Worm (Caenorhabditis elegans) whole organism, early embryonic: ENCODE data around the gene eif-3.D.

Experiments used
- B0310.2 ChIP-seq: sonication (generic microtip); optimal IDR thresholded peaks from 2 replicates; lab custom pipeline; 2016; ENCODE audit warnings: mild to moderate bottlenecking, missing genetic modification characterization, missing compliant biosample characterization
- F13C5.2 ChIP-seq: sonication (generic microtip); optimal IDR thresholded peaks from 2 replicates; lab custom pipeline; 2017; ENCODE audit warnings: mild to moderate bottlenecking, missing genetic modification characterization, inconsistent platforms, missing compliant biosample characterization
- aly-1 ChIP-seq: sonication (generic microtip); optimal IDR thresholded peaks from 2 replicates; lab custom pipeline; 2016; ENCODE audit warnings: missing genetic modification characterization, missing compliant biosample characterization
- ama-1 ChIP-seq: fragments of 150-350 bp; optimal IDR thresholded peaks from 2 replicates; lab custom pipeline; 2014
- ceh-13 ChIP-seq: fragments of 200-800 bp; sonication (Bioruptor generic); optimal IDR thresholded peaks from 2 replicates; lab custom pipeline; 2018; ENCODE audit warnings: mild to moderate bottlenecking, missing genetic modification characterization, missing compliant biosample characterization
- ceh-36 ChIP-seq: sonication (generic microtip); optimal IDR thresholded peaks from 2 replicates; lab custom pipeline; 2016; ENCODE audit warnings: missing genetic modification characterization, inconsistent platforms, missing compliant biosample characterization
- ets-7 ChIP-seq: sonication (generic microtip); optimal IDR thresholded peaks from 2 replicates; lab custom pipeline; 2016; ENCODE audit warnings: missing genotype, missing genetic modification characterization, missing compliant biosample characterization
- flt-1 ChIP-seq: fragments of 200-800 bp; sonication (Bioruptor generic); IDR thresholded peaks from 2 replicates; pipeline ENCODE4 v1.3.6; 2022; ENCODE audit warnings: missing genetic modification characterization, missing compliant biosample characterization
- hmbx-1 ChIP-seq: sonication (generic microtip); optimal IDR thresholded peaks from 2 replicates; lab custom pipeline; 2016; ENCODE audit warnings: mild to moderate bottlenecking, missing genetic modification characterization, missing compliant biosample characterization
- hmg-4 ChIP-seq: fragments of 200-800 bp; sonication (Bioruptor generic); optimal IDR thresholded peaks from 2 replicates; lab custom pipeline; 2018; ENCODE audit warnings: mild to moderate bottlenecking, missing genetic modification characterization, missing compliant biosample characterization
- hnd-1 ChIP-seq: sonication (generic microtip); optimal IDR thresholded peaks from 2 replicates; lab custom pipeline; 2016; ENCODE audit warnings: missing genetic modification characterization, missing compliant biosample characterization
- pes-1 ChIP-seq: fragments of 200-800 bp; sonication (Bioruptor generic); IDR thresholded peaks from 2 replicates; pipeline ENCODE4 v1.3.6; 2022; ENCODE audit warnings: missing genetic modification reagents, missing genetic modification characterization, missing compliant biosample characterization
- scrt-1 ChIP-seq: fragments of 200-800 bp; sonication (Bioruptor generic); IDR thresholded peaks from 2 replicates; pipeline ENCODE4 v1.3.6; 2022; ENCODE audit warnings: missing genetic modification characterization, missing compliant biosample characterization
- sea-1 ChIP-seq: fragments of 200-800 bp; sonication (Bioruptor generic); conservative IDR thresholded peaks from 2 replicates; pipeline ENCODE4 v1.3.6; 2022; ENCODE audit warnings: missing genetic modification characterization, missing compliant biosample characterization
- tbx-11 ChIP-seq: fragments of 200-800 bp; sonication (Bioruptor generic); IDR thresholded peaks from 2 replicates; pipeline ENCODE4 v1.3.6; 2022; ENCODE audit warnings: missing genetic modification characterization, missing compliant biosample characterization
- tbx-37 ChIP-seq: fragments of 200-800 bp; sonication (Bioruptor generic); conservative IDR thresholded peaks from 2 replicates; pipeline ENCODE4 v1.3.6; 2022; ENCODE audit warnings: missing genetic modification reagents, missing genetic modification characterization, missing compliant biosample characterization
- tra-4 ChIP-seq: sonication (generic microtip); optimal IDR thresholded peaks from 2 replicates; lab custom pipeline; 2017; ENCODE audit warnings: missing genetic modification characterization, missing compliant biosample characterization

Gene eif-3.D

DNA sequence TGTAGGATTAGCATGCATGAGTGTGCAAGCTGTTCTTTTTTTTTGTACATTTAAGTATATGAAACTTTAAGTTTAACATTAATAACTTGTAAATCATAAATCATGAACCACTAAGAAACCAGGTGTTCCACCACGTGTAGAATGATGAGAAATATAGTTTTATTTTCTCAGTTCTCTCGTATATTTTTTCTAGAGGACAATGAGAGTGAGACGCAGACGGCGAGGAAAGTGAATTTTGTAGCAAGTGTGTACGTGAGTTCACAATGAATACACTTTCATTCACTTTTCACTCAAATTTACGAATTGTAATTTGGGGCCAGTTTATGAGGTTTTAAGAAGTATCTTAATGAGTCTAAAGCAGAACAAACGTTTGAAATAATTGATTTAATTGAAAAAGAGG is 44.9 kb downstream of the eif-3.D start:
- no peak for TF ChIP-seq ets-7 (tag; lab: Kevin White, UChicago)

DNA sequence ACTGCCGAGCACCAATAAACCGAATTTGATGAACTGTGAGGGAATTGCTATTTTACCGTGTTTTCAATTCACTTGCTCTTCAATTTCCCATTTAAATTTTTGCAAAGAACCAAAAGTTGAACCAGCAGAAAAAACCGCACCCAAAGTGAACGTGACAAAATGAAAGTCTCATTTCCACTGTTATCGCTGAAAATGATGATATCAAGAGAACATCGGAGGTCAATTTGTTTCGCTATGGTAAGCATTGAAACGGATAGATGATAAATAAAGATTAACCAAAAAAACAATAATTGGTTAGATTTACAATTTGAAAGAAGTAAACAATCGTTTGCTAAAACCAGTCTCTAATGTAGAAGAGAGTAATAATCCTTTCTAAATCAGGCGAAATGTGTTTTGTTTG is 45.8 kb downstream of the eif-3.D start:
- TF ChIP-seq pes-1 (GFP tag; lab: Robert Waterston, UW) (no peak), ets-7 (tag; lab: Kevin White, UChicago) (no peak), F13C5.2 (tag; lab: Kevin White, UChicago) (no peak), scrt-1 (no peak), tra-4 (tag; lab: Kevin White, UChicago) (no peak), tbx-11 (GFP tag; lab: Robert Waterston, UW) (no peak), B0310.2 (tag; lab: Kevin White, UChicago) (no peak), aly-1 (tag; lab: Kevin White, UChicago) (no peak), sea-1 (GFP tag; lab: Robert Waterston, UW) (no peak)

DNA sequence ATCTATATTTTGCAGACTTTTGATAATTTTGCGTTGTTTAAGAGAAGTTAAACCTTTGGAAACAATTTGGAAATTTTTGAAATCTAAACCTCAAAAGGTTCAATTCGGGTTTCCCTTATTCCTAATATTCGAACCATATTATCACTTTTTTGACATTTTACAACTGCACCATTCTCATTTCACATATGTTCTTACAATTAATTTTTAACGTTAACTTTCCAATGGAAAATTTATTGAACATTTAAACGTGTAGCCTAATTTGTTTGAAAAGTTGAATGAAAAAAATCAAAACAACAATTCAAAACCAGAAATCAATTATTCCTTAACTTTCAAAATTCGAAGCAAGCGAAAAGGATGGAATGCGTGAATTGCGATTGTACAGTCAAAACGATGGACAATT is 47.4 kb downstream of the eif-3.D start, which contains the start of gene ZK637.12:
TSS of gene ZK637.12 (plus strand) at position 301 of the 400 bp plus-strand sequence.
- TF ChIP-seq ama-1 (lab: Kevin White, UChicago), result no peak
- TF ChIP-seq aly-1 (tag; lab: Kevin White, UChicago), result no peak
- TF ChIP-seq hnd-1 (tag; lab: Kevin White, UChicago), result no peak
- no peak for TF ChIP-seq tra-4 (tag; lab: Kevin White, UChicago)
- TF ChIP-seq ets-7 (tag; lab: Kevin White, UChicago), result no peak
- TF ChIP-seq scrt-1, result no peak
- no peak for TF ChIP-seq flt-1 (GFP tag; lab: Robert Waterston, UW)
- TF ChIP-seq ceh-13, result no peak
- no peak for TF ChIP-seq hmg-4 (GFP tag; lab: Kevin White, UChicago)
- TF ChIP-seq sea-1 (GFP tag; lab: Robert Waterston, UW), result no peak
- no peak for TF ChIP-seq pes-1 (GFP tag; lab: Robert Waterston, UW)
- TF ChIP-seq B0310.2 (tag; lab: Kevin White, UChicago), result no peak
- TF ChIP-seq ceh-36 (tag; lab: Kevin White, UChicago), result no peak
- TF ChIP-seq hmbx-1 (tag; lab: Kevin White, UChicago), result no peak

DNA sequence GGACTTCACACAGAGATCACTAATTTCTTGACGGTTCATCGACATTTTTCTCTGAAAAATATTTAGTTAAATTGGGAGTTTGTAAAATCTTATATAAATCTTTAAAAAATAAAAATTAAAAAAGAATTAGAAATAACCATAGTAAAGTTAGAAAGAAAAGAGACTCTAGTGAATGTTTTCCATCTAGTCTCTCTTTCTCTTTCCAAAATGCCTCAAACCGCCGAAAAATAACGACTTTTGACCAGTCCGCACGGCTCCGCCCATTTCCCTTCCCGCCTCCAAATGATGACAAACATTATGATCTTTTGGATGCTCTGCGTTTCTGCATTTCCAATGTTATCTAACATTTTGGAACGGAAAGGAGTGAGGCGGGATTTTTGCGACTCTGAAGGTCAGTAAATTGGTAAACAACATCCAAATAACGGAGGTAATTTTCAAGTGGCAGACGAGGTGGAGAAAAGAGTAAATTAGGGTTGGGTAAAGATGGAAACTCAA is 48.1 kb downstream of the eif-3.D start, which contains the start of gene glb-1:
TSS of gene glb-1 (minus strand) at position 51 of the 495 bp plus-strand sequence.
- no peak for TF ChIP-seq aly-1 (tag; lab: Kevin White, UChicago)
- TF ChIP-seq hnd-1 (tag; lab: Kevin White, UChicago), result no peak
- no peak for TF ChIP-seq tbx-11 (GFP tag; lab: Robert Waterston, UW)
- no peak for TF ChIP-seq scrt-1
- no peak for TF ChIP-seq hmbx-1 (tag; lab: Kevin White, UChicago)

DNA sequence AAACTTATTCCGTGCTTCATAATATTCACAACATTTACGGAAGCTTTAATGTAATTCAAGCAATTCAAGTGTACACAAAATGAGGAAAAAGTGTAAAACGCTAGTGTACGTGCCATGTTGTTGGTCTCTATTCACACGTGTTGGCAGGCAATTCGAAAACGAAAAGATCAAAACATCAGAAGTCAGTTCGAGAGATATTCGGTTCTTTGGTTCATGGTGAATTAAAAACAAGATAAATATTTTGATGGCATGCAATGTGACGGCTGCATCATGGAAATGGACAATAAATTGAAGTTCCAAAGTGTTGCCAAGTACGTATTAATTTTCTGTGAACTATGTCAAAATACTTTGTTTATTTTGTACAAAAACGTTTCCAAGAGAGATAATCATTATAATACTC is 49.3 kb downstream of the eif-3.D start:
- no peak for TF ChIP-seq hmbx-1 (tag; lab: Kevin White, UChicago)

DNA sequence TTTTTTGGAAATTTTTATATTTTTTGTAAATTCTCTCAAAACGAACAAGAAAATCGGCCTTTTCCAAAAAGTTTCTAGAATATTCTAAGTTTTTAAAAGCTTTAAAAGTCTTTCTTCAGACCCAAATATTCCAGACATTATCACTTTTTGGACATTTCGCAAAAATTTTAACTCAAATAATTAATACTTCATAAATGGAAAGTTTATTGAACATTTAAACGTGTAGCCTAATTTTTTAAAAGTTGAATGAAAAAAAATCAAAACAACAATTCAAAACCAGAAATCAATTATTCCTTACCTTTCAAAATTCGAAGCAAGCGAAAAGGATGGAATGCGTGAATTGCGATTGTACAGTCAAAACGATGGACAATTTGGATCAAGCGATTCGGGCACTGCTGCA is 51.6 kb downstream of the eif-3.D start, which contains the start of gene ZK637.15:
TSS of gene ZK637.15 (plus strand) at position 301 of the 400 bp plus-strand sequence.
- TF ChIP-seq pes-1 (GFP tag; lab: Robert Waterston, UW) (no peak), aly-1 (tag; lab: Kevin White, UChicago) (no peak), scrt-1 (no peak), ama-1 (lab: Kevin White, UChicago) (no peak), ceh-36 (tag; lab: Kevin White, UChicago) (no peak), F13C5.2 (tag; lab: Kevin White, UChicago) (no peak), tra-4 (tag; lab: Kevin White, UChicago) (no peak), ceh-13 (no peak), hmbx-1 (tag; lab: Kevin White, UChicago) (no peak), sea-1 (GFP tag; lab: Robert Waterston, UW) (no peak), hmg-4 (GFP tag; lab: Kevin White, UChicago) (no peak), tbx-37 (GFP tag; lab: Robert Waterston, UW) (no peak), hnd-1 (tag; lab: Kevin White, UChicago) (no peak), ets-7 (tag; lab: Kevin White, UChicago) (no peak)
